Worm (Caenorhabditis elegans) whole organism, L1 larva: ENCODE data around the gene ZC239.16.

Experiments
- mdl-1 ChIP-seq, 2 experiments: fragments of 150-350 bp; optimal IDR thresholded peaks; 2 replicates each; lab custom pipeline; 2014 to 2017; ENCODE audit warnings: missing biosample characterization in 2 of 2, missing genetic modification characterization in 2 of 2, inconsistent platforms in 1 of 2
- nhr-12 ChIP-seq: sonication (generic microtip); optimal IDR thresholded peaks from 2 replicates; lab custom pipeline; 2017; ENCODE audit warnings: missing biosample characterization, missing genetic modification characterization
- pax-3 ChIP-seq: fragments of 200-800 bp; sonication (Bioruptor generic); optimal IDR thresholded peaks from 2 replicates; lab custom pipeline; 2018; ENCODE audit warnings: mild to moderate bottlenecking, missing genetic modification characterization, moderate library complexity, missing compliant biosample characterization
- unc-98 ChIP-seq: fragments of 200-800 bp; sonication (Bioruptor generic); IDR thresholded peaks from 2 replicates; pipeline ENCODE4 v1.3.6; 2022; ENCODE audit warnings: missing genetic modification characterization, missing compliant biosample characterization

ce11 chrII:3196966-3197365 is 28.2 kb downstream of the ZC239.16 start, which contains the start of gene gcy-15:
- no peak for TF ChIP-seq pax-3
- no peak for TF ChIP-seq unc-98 (GFP tag; lab: Robert Waterston, UW)
- no peak for TF ChIP-seq nhr-12 (tag; lab: Kevin White, UChicago)
- no peak for TF ChIP-seq mdl-1 (tag; optimal IDR thresholded peaks at IDR 0.05; lab: Kevin White, UChicago)
